Worm (Caenorhabditis elegans) whole organism, young adult: Measurements from ENCODE around the gene nhr-286.

Source experiments
- die-1 ChIP-seq: sonication (generic microtip); optimal IDR thresholded peaks from 2 replicates; lab custom pipeline; 2016; ENCODE audit warnings: missing genotype, mild to moderate bottlenecking, missing genetic modification characterization, missing compliant biosample characterization
- dpff-1 ChIP-seq: sonication (generic microtip); optimal IDR thresholded peaks from 2 replicates; lab custom pipeline; 2017; ENCODE audit warnings: mild to moderate bottlenecking, missing genetic modification characterization, missing compliant biosample characterization
- efl-1 ChIP-seq: fragments of 150-350 bp; optimal IDR thresholded peaks from 2 replicates; lab custom pipeline; 2014; ENCODE audit warnings: missing biosample characterization, missing genetic modification reagents, missing genetic modification characterization
- hmg-20 ChIP-seq: fragments of 200-800 bp; sonication (Bioruptor generic); IDR thresholded peaks from 2 replicates; pipeline ENCODE4 v1.3.6; 2022; ENCODE audit warnings: missing genetic modification reagents, missing genetic modification characterization, missing compliant biosample characterization
- lin-26 ChIP-seq: fragments of 200-800 bp; sonication (Bioruptor generic); IDR thresholded peaks from 2 replicates; pipeline ENCODE4 v1.3.6; 2022; ENCODE audit warnings: missing genetic modification reagents, missing genetic modification characterization, missing compliant biosample characterization
- madf-6 ChIP-seq: fragments of 200-800 bp; sonication (Bioruptor generic); IDR thresholded peaks from 2 replicates; pipeline ENCODE4 v1.3.6; 2022; ENCODE audit warnings: missing genetic modification reagents, missing genetic modification characterization, missing compliant biosample characterization
- nhr-90 ChIP-seq: sonication (generic microtip); optimal IDR thresholded peaks from 2 replicates; lab custom pipeline; 2016; ENCODE audit warnings: missing genotype, mild to moderate bottlenecking, missing genetic modification characterization, missing compliant biosample characterization
- unc-62 ChIP-seq: fragments of 150-350 bp; optimal IDR thresholded peaks from 2 replicates; lab custom pipeline; 2014; ENCODE audit warnings: missing biosample characterization, missing genetic modification reagents, missing genetic modification characterization
- ztf-26 ChIP-seq: sonication (generic microtip); optimal IDR thresholded peaks from 2 replicates; lab custom pipeline; 2017; ENCODE audit warnings: missing genetic modification characterization, missing compliant biosample characterization
- ztf-3 ChIP-seq: fragments of 200-800 bp; sonication (Bioruptor generic); optimal IDR thresholded peaks from 2 replicates; lab custom pipeline; 2018; ENCODE audit warnings: mild to moderate bottlenecking, missing genetic modification characterization, missing compliant biosample characterization

DNA sequence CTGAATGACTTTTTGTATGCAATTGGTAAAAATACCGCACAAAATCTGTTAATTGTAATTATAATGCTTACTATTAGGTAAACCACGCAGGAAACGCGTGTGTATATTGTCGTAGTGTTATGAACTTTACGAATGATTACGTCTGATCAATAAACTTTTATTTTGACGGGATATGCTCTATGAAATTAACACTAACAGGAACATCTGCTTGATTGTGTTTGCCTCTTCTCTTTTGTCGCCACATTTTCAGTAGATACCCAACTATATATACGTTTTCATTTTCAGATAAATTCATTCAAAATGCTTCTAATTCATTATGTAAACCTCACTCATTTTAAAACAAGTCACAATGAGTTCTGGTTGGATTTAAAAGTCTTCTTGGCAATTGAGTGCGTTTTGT is 40.8 kb upstream of the nhr-286 start, which contains the start of gene sre-10:
- TF ChIP-seq lin-26 (GFP tag; lab: Robert Waterston, UW) (no peak), dpff-1 (tag; lab: Kevin White, UChicago) (no peak), unc-62 (GFP tag; lab: Kevin White, UChicago) (no peak), ztf-26 (tag; lab: Kevin White, UChicago) (no peak), efl-1 (GFP tag; lab: Kevin White, UChicago) (no peak), die-1 (tag; lab: Kevin White, UChicago) (no peak), ztf-3 (GFP tag; lab: Kevin White, UChicago) (no peak), madf-6 (GFP tag; lab: Robert Waterston, UW) (no peak), hmg-20 (GFP tag; lab: Robert Waterston, UW) (no peak), nhr-90 (no peak)
